Worm (Caenorhabditis elegans) whole organism, early embryonic: ENCODE data around the gene C06C3.10.

Source experiments
- B0310.2 ChIP-seq: sonication (generic microtip); optimal IDR thresholded peaks from 2 replicates; lab custom pipeline; 2016; ENCODE audit warnings: mild to moderate bottlenecking, missing genetic modification characterization, missing compliant biosample characterization
- F13C5.2 ChIP-seq: sonication (generic microtip); optimal IDR thresholded peaks from 2 replicates; lab custom pipeline; 2017; ENCODE audit warnings: mild to moderate bottlenecking, missing genetic modification characterization, inconsistent platforms, missing compliant biosample characterization
- aly-1 ChIP-seq: sonication (generic microtip); optimal IDR thresholded peaks from 2 replicates; lab custom pipeline; 2016; ENCODE audit warnings: missing genetic modification characterization, missing compliant biosample characterization
- ama-1 ChIP-seq: fragments of 150-350 bp; optimal IDR thresholded peaks from 2 replicates; lab custom pipeline; 2014
- ceh-13 ChIP-seq: fragments of 200-800 bp; sonication (Bioruptor generic); optimal IDR thresholded peaks from 2 replicates; lab custom pipeline; 2018; ENCODE audit warnings: mild to moderate bottlenecking, missing genetic modification characterization, missing compliant biosample characterization
- ceh-36 ChIP-seq: sonication (generic microtip); optimal IDR thresholded peaks from 2 replicates; lab custom pipeline; 2016; ENCODE audit warnings: missing genetic modification characterization, inconsistent platforms, missing compliant biosample characterization
- ets-7 ChIP-seq: sonication (generic microtip); optimal IDR thresholded peaks from 2 replicates; lab custom pipeline; 2016; ENCODE audit warnings: missing genotype, missing genetic modification characterization, missing compliant biosample characterization
- flt-1 ChIP-seq: fragments of 200-800 bp; sonication (Bioruptor generic); IDR thresholded peaks from 2 replicates; pipeline ENCODE4 v1.3.6; 2022; ENCODE audit warnings: missing genetic modification characterization, missing compliant biosample characterization
- hmbx-1 ChIP-seq: sonication (generic microtip); optimal IDR thresholded peaks from 2 replicates; lab custom pipeline; 2016; ENCODE audit warnings: mild to moderate bottlenecking, missing genetic modification characterization, missing compliant biosample characterization
- hmg-4 ChIP-seq: fragments of 200-800 bp; sonication (Bioruptor generic); optimal IDR thresholded peaks from 2 replicates; lab custom pipeline; 2018; ENCODE audit warnings: mild to moderate bottlenecking, missing genetic modification characterization, missing compliant biosample characterization
- hnd-1 ChIP-seq: sonication (generic microtip); optimal IDR thresholded peaks from 2 replicates; lab custom pipeline; 2016; ENCODE audit warnings: missing genetic modification characterization, missing compliant biosample characterization
- pes-1 ChIP-seq: fragments of 200-800 bp; sonication (Bioruptor generic); IDR thresholded peaks from 2 replicates; pipeline ENCODE4 v1.3.6; 2022; ENCODE audit warnings: missing genetic modification reagents, missing genetic modification characterization, missing compliant biosample characterization
- scrt-1 ChIP-seq: fragments of 200-800 bp; sonication (Bioruptor generic); IDR thresholded peaks from 2 replicates; pipeline ENCODE4 v1.3.6; 2022; ENCODE audit warnings: missing genetic modification characterization, missing compliant biosample characterization
- sea-1 ChIP-seq: fragments of 200-800 bp; sonication (Bioruptor generic); conservative IDR thresholded peaks from 2 replicates; pipeline ENCODE4 v1.3.6; 2022; ENCODE audit warnings: missing genetic modification characterization, missing compliant biosample characterization
- tbx-11 ChIP-seq: fragments of 200-800 bp; sonication (Bioruptor generic); IDR thresholded peaks from 2 replicates; pipeline ENCODE4 v1.3.6; 2022; ENCODE audit warnings: missing genetic modification characterization, missing compliant biosample characterization
- tbx-37 ChIP-seq: fragments of 200-800 bp; sonication (Bioruptor generic); conservative IDR thresholded peaks from 2 replicates; pipeline ENCODE4 v1.3.6; 2022; ENCODE audit warnings: missing genetic modification reagents, missing genetic modification characterization, missing compliant biosample characterization
- tra-4 ChIP-seq: sonication (generic microtip); optimal IDR thresholded peaks from 2 replicates; lab custom pipeline; 2017; ENCODE audit warnings: missing genetic modification characterization, missing compliant biosample characterization

Gene C06C3.10

DNA sequence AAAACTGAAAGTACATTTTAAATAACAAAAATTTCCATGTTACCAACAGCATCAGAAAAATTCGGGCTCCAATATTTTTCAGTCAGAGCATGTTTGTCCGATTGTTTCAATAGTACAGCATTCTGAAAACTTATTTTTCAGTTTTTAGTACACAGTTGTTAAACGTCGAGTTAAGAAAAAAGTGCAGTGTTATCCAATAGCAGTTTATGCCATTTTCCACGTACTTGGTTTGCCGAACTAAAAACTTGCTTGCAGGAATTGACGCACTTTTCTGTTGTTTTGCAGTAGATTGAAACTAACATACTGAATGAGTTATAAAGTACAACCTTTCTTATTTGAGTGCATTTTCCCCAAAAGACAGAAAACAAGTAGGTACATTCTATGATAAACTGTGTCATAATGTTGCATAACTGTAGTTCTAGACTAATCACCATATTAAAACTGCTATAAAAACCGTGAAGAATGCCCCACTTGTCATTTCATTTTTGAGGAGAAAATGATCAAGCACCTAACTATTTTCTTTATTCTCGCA lies 21.4 kb upstream of the C06C3.10 start, which contains the start of the genes Y51B9A.14 and Y51B9A.8:
Y51B9A.14 (minus strand) TSS at position 101 of the 532 bp plus-strand sequence.
Y51B9A.8 (plus strand) TSS at position 482 of the 532 bp plus-strand sequence.
- TF ChIP-seq aly-1 (tag; lab: Kevin White, UChicago) (no peak), F13C5.2 (tag; lab: Kevin White, UChicago) (no peak), ceh-13 (GFP tag; lab: Kevin White, UChicago) (no peak), hmg-4 (GFP tag; lab: Kevin White, UChicago) (no peak), hmbx-1 (tag; lab: Kevin White, UChicago) (no peak), flt-1 (GFP tag; lab: Robert Waterston, UW) (no peak), ama-1 (lab: Kevin White, UChicago) (no peak), sea-1 (no peak), tra-4 (tag; lab: Kevin White, UChicago) (no peak), pes-1 (no peak)

- TF ChIP-seq hmg-4 (GFP tag; lab: Kevin White, UChicago) (no peak), hnd-1 (tag; lab: Kevin White, UChicago) (no peak), tbx-37 (GFP tag; lab: Robert Waterston, UW) (no peak), sea-1 (no peak), aly-1 (tag; lab: Kevin White, UChicago) (no peak), pes-1 (no peak), B0310.2 (no peak), tra-4 (tag; lab: Kevin White, UChicago) (no peak), ceh-36 (tag; lab: Kevin White, UChicago) (no peak)
Measured at ce11 chrII:9397496-9397895, 20.4 kb upstream of the C06C3.10 start, which contains the start of gene Y51B9A.9. TSS of gene Y51B9A.9 (minus strand) at chrII:9397596.

DNA sequence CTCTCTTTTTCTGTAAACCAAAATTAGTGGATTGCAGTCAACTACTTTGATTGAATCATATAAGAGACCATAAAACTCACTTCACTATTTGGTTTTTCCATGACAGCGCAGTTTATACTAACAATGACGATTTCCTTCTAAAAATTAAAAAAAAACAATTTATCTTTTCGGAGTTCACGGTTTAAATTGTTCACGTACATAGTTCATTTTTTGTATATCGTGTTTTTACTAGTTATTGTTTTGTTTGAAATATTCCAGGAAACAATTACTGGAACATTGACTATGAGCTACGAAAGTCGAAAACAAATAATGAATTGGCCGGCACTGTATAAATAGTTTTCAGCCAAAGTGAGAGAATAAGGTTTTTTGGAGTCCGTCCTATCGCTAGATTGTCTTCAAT lies 15.7 kb upstream of the C06C3.10 start, which contains the start of gene lido-17:
lido-17 (minus strand) TSS at position 101 of the 400 bp plus-strand sequence.
- TF ChIP-seq pes-1 (no peak), hnd-1 (tag; lab: Kevin White, UChicago) (no peak), sea-1 (no peak), scrt-1 (GFP tag; lab: Robert Waterston, UW) (no peak), B0310.2 (no peak), F13C5.2 (tag; lab: Kevin White, UChicago) (no peak), ets-7 (no peak), ceh-36 (tag; lab: Kevin White, UChicago) (no peak), ceh-13 (GFP tag; lab: Kevin White, UChicago) (no peak), hmg-4 (GFP tag; lab: Kevin White, UChicago) (no peak), tra-4 (tag; lab: Kevin White, UChicago) (no peak), flt-1 (GFP tag; lab: Robert Waterston, UW) (no peak), tbx-37 (GFP tag; lab: Robert Waterston, UW) (no peak), aly-1 (tag; lab: Kevin White, UChicago) (no peak), tbx-11 (GFP tag; lab: Robert Waterston, UW) (no peak)

DNA sequence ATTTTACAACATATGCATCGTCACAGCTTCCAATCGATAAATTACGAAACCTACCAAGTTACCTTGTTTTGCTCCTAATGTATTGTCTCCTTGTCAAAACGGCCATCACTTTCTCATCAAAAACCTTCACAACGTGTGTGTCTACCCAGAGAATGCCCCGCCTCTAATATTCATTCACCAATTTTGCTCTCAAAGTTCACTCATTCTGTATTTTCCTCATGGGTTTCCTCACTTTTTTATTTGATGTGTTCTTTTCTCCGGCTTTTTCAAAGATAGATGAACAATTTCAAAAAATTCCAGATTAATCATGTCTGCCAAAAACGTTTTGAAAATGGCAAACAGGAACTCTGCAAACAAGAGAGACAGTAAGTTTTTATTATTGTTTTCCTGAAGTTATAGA lies 8.2 kb upstream of the C06C3.10 start, which contains the start of gene C06C3.7:
C06C3.7 (plus strand) TSS at position 301 of the 400 bp plus-strand sequence.
- TF ChIP-seq tbx-37 (GFP tag; lab: Robert Waterston, UW): no peak
- no peak for TF ChIP-seq ceh-36 (tag; lab: Kevin White, UChicago)
- TF ChIP-seq flt-1 (GFP tag; lab: Robert Waterston, UW): no peak

ce11 chrII:9379796-9380195 lies 2.7 kb upstream of the C06C3.10 start, which contains the start of gene srh-48:
TSS of gene srh-48 (plus strand) at chrII:9380096.
- TF ChIP-seq flt-1 (GFP tag; lab: Robert Waterston, UW): no peak
- no peak for TF ChIP-seq hmg-4 (GFP tag; lab: Kevin White, UChicago)
- no peak for TF ChIP-seq tbx-37 (GFP tag; lab: Robert Waterston, UW)
- TF ChIP-seq ceh-36 (tag; lab: Kevin White, UChicago): no peak
- TF ChIP-seq sea-1: no peak
- no peak for TF ChIP-seq ama-1 (lab: Kevin White, UChicago)
- no peak for TF ChIP-seq pes-1
- TF ChIP-seq ceh-13 (GFP tag; lab: Kevin White, UChicago): no peak
- TF ChIP-seq F13C5.2 (tag; lab: Kevin White, UChicago): no peak
- TF ChIP-seq tbx-11 (GFP tag; lab: Robert Waterston, UW): no peak
- TF ChIP-seq tra-4 (tag; lab: Kevin White, UChicago): no peak
- no peak for TF ChIP-seq scrt-1 (GFP tag; lab: Robert Waterston, UW)
- no peak for TF ChIP-seq hmbx-1 (tag; lab: Kevin White, UChicago)
- no peak for TF ChIP-seq B0310.2
- no peak for TF ChIP-seq ets-7
- TF ChIP-seq hnd-1 (tag; lab: Kevin White, UChicago): no peak
- TF ChIP-seq aly-1 (tag; lab: Kevin White, UChicago): no peak

ce11 chrII:9378174-9378573 lies 1.1 kb upstream of the C06C3.10 start:
- TF ChIP-seq pes-1: no peak
- no peak for TF ChIP-seq tra-4 (tag; lab: Kevin White, UChicago)
- no peak for TF ChIP-seq hmg-4 (GFP tag; lab: Kevin White, UChicago)
- no peak for TF ChIP-seq aly-1 (tag; lab: Kevin White, UChicago)
- TF ChIP-seq tbx-11 (GFP tag; lab: Robert Waterston, UW): no peak
- no peak for TF ChIP-seq hnd-1 (tag; lab: Kevin White, UChicago)
- no peak for TF ChIP-seq ceh-36 (tag; lab: Kevin White, UChicago)
- TF ChIP-seq ceh-13 (GFP tag; lab: Kevin White, UChicago): no peak
- TF ChIP-seq B0310.2: no peak
- no peak for TF ChIP-seq F13C5.2 (tag; lab: Kevin White, UChicago)
- TF ChIP-seq tbx-37 (GFP tag; lab: Robert Waterston, UW): no peak
- TF ChIP-seq ets-7: no peak
- no peak for TF ChIP-seq flt-1 (GFP tag; lab: Robert Waterston, UW)
- TF ChIP-seq scrt-1 (GFP tag; lab: Robert Waterston, UW): no peak
- TF ChIP-seq hmbx-1 (tag; lab: Kevin White, UChicago): no peak

- TF ChIP-seq scrt-1 (GFP tag; lab: Robert Waterston, UW) (no peak), ceh-36 (tag; lab: Kevin White, UChicago) (no peak), B0310.2 (no peak), flt-1 (GFP tag; lab: Robert Waterston, UW) (no peak), tbx-11 (GFP tag; lab: Robert Waterston, UW) (no peak), tra-4 (tag; lab: Kevin White, UChicago) (no peak), ets-7 (no peak), F13C5.2 (tag; lab: Kevin White, UChicago) (no peak), ama-1 (lab: Kevin White, UChicago) (no peak), hmbx-1 (tag; lab: Kevin White, UChicago) (no peak), hmg-4 (GFP tag; lab: Kevin White, UChicago) (no peak), hnd-1 (tag; lab: Kevin White, UChicago) (no peak), pes-1 (no peak), sea-1 (no peak), aly-1 (tag; lab: Kevin White, UChicago) (no peak), tbx-37 (GFP tag; lab: Robert Waterston, UW) (no peak), ceh-13 (GFP tag; lab: Kevin White, UChicago) (no peak)
Measured at ce11 chrII:9374807-9375206, 2.3 kb downstream of the C06C3.10 start, which contains the start of gene C06C3.12. TSS of gene C06C3.12 (plus strand) at chrII:9375107.
